Worm (Caenorhabditis elegans): ENCODE results near the gene C03G6.17.

ce11 chrV:7426594-7426993, 45.7 kb upstream of the C03G6.17 start, which contains the start of gene srw-68:
- no peak for TF ChIP-seq mdl-1 (tag; optimal IDR thresholded peaks at IDR 0.05)
- no peak for TF ChIP-seq unc-62 (GFP tag; optimal IDR thresholded peaks at IDR 0.05)
- no peak for TF ChIP-seq F13H6.1 (tag; optimal IDR thresholded peaks at IDR 0.05)
- TF ChIP-seq sma-3 (GFP tag; optimal IDR thresholded peaks at IDR 0.05), result no peak
- TF ChIP-seq R02D3.7 (tag; optimal IDR thresholded peaks at IDR 0.05), result no peak
- TF ChIP-seq ztf-11 (tag; optimal IDR thresholded peaks at IDR 0.05), result no peak
- TF ChIP-seq aly-2 (tag; optimal IDR thresholded peaks at IDR 0.05), result no peak
- TF ChIP-seq elt-3 (tag; optimal IDR thresholded peaks at IDR 0.05), result no peak

All from whole organism, L2 larva.